Worm (Caenorhabditis elegans): ENCODE data around the gene Y105C5A.13.
"Not testable (repeated sequence)": the region's sequence is repeated elsewhere in the genome, so short reads cannot be mapped to it uniquely, and the experiment has no call there.

Y105C5A.13 gene

DNA sequence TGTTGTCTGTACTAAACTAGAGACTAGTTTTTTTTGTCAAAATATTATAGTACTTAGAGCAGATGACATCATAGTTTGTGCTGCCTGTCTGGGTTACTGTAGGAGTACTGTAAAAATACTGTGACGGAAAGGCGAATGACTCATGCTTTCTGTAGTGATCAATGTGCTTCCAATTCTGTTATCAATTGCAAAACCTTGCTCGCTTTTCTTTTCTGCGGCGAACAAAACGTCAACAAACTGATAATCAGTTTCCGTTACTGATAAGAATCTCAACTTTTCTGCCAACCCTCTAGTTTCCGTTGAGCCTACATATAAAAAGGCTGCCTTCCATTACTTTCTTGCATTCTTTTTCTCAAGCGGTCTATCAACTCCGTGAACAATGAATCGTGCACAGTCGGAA lies at the start of gene Y105C5A.13:
TSS of gene Y105C5A.13 (plus strand) at position 380 of the 400 bp plus-strand sequence.
- TF ChIP-seq ref-1 (GFP tag; conservative IDR thresholded peaks at IDR 0.05) (no peak), ztf-29 (GFP tag; IDR thresholded peaks at IDR 0.05) (no peak), med-1 (GFP tag; optimal IDR thresholded peaks at IDR 0.05; ENCODE audit: insufficient read depth) (no peak), klf-2 (GFP tag; conservative IDR thresholded peaks at IDR 0.05) (no peak), ztf-23 (GFP tag; IDR thresholded peaks at IDR 0.05) (no peak), flt-1 (GFP tag; IDR thresholded peaks at IDR 0.05) (no peak), tab-1 (GFP tag; IDR thresholded peaks at IDR 0.05) (no peak), T22C8.4 (GFP tag; IDR thresholded peaks at IDR 0.05) (no peak), cog-1 (tag; optimal IDR thresholded peaks at IDR 0.05) (no peak)

DNA sequence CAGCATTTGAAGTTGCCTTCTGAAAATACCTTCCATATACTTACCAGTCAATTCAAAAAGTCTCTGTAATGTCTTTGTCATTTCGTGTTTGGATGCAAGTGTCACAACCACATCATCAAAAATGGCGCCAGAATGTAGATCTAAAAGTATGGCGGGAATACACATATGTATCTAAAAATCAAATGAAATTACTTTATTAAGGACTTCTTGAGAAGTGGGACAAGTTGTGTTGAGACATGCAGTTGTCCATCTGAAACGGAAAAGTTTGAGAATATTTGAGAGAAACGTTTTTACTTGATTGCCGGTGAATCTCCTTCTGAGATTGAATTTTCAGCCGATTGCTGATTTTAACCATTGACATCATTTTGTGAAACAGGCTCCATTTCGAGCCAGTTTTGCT lies 49.1 kb upstream of the Y105C5A.13 start:
- TF ChIP-seq klf-2 (GFP tag; conservative IDR thresholded peaks at IDR 0.05) = no peak
- no peak for TF ChIP-seq ztf-23 (GFP tag; IDR thresholded peaks at IDR 0.05)
- no peak for TF ChIP-seq cog-1 (tag; optimal IDR thresholded peaks at IDR 0.05)
- no peak for TF ChIP-seq ref-1 (GFP tag; conservative IDR thresholded peaks at IDR 0.05)
- no peak for TF ChIP-seq flt-1 (GFP tag; IDR thresholded peaks at IDR 0.05)
- no peak for TF ChIP-seq ztf-29 (GFP tag; IDR thresholded peaks at IDR 0.05)
- no peak for TF ChIP-seq tab-1 (GFP tag; IDR thresholded peaks at IDR 0.05)
- no peak for TF ChIP-seq med-1 (GFP tag; optimal IDR thresholded peaks at IDR 0.05; ENCODE audit: insufficient read depth)
- TF ChIP-seq T22C8.4 (GFP tag; IDR thresholded peaks at IDR 0.05) = no peak

- no peak for TF ChIP-seq ref-1 (GFP tag; conservative IDR thresholded peaks at IDR 0.05)
- no peak for TF ChIP-seq ztf-29 (GFP tag; IDR thresholded peaks at IDR 0.05)
- TF ChIP-seq flt-1 (GFP tag; IDR thresholded peaks at IDR 0.05) = no peak
These were observed 48.0 kb upstream of the Y105C5A.13 start for ce11 chrIV:15593078-15593477.

DNA sequence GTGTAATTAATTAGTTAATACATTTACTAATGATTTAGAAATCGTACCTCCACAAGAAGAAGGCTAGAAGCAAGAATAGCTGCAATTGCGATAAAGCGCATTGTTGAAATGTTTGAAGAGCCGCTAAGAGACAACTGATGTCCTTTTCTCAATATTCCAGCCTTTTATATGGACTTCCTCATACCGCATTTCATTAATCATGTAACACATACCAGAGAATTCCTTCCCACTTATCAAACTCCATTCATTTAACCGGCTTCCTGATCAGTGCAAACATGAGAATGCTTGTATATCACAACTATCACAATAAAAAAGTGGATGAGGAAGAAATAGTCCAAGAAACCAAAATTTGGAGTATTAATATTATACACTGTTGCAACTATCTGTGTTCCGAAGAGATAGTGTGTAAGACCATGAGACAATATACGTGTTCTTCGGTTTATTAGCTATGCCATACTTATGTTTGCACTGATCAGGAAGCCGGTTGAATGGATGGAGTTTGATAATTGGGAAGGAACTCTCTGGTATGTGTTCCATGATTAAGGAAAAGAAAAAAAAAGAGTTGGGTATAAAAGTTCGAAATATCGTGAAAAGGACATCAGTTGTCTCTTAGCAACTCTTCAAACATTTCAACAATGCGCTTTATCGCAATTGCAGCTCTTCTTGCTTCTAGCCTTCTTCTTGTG lies 46.0 kb upstream of the Y105C5A.13 start, which contains the start of the genes pqn-78 and pqn-79:
TSS of gene pqn-78 (minus strand) at position 101 of the 686 bp plus-strand sequence.
TSS of gene pqn-79 (plus strand) at position 636 of the 686 bp plus-strand sequence.
- TF ChIP-seq ztf-29, T22C8.4, tab-1 (GFP tag; IDR thresholded peaks at IDR 0.05): not testable (repeated sequence)

ce11 chrIV:15604194-15604593 lies 36.8 kb upstream of the Y105C5A.13 start:
- TF ChIP-seq cog-1 (tag; optimal IDR thresholded peaks at IDR 0.05) = no peak
- TF ChIP-seq klf-2 (GFP tag; conservative IDR thresholded peaks at IDR 0.05) = no peak
- no peak for TF ChIP-seq tab-1 (GFP tag; IDR thresholded peaks at IDR 0.05)

- TF ChIP-seq flt-1 (GFP tag; IDR thresholded peaks at IDR 0.05) (no peak), ref-1 (GFP tag; conservative IDR thresholded peaks at IDR 0.05) (no peak), med-1 (GFP tag; optimal IDR thresholded peaks at IDR 0.05; ENCODE audit: insufficient read depth) (no peak), cog-1 (tag; optimal IDR thresholded peaks at IDR 0.05) (no peak), ztf-23 (GFP tag; IDR thresholded peaks at IDR 0.05) (no peak), ztf-29 (GFP tag; IDR thresholded peaks at IDR 0.05) (no peak), klf-2 (GFP tag; conservative IDR thresholded peaks at IDR 0.05) (no peak), T22C8.4 (GFP tag; IDR thresholded peaks at IDR 0.05) (no peak), tab-1 (GFP tag; IDR thresholded peaks at IDR 0.05) (no peak)
These were observed 34.6 kb upstream of the Y105C5A.13 start for ce11 chrIV:15606396-15606795.

DNA sequence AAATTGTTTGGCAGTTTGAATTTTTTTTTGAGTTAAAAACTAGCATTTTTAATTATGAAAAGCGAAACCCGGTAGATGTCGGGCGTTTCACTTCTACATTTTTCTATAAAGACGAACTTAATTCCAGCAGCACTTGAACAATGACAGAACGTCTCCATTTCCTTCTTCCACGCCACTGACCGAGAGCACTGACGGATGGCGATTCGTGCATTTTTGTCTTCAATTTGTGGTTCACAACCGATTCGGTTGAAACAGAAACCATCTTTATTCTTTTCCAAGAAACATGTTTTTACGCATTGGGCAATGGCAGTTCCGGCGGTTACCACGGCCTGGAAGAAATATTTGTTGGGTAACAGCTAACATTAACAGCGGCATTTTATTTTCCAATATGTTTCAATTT lies 27.9 kb upstream of the Y105C5A.13 start:
- TF ChIP-seq flt-1 (GFP tag; IDR thresholded peaks at IDR 0.05) = no peak
- no peak for TF ChIP-seq med-1 (GFP tag; optimal IDR thresholded peaks at IDR 0.05; ENCODE audit: insufficient read depth)
- TF ChIP-seq tab-1 (GFP tag; IDR thresholded peaks at IDR 0.05) = no peak
- no peak for TF ChIP-seq ztf-23 (GFP tag; IDR thresholded peaks at IDR 0.05)
- TF ChIP-seq klf-2 (GFP tag; conservative IDR thresholded peaks at IDR 0.05) = no peak
- no peak for TF ChIP-seq cog-1 (tag; optimal IDR thresholded peaks at IDR 0.05)
- TF ChIP-seq ztf-29 (GFP tag; IDR thresholded peaks at IDR 0.05) = no peak
- no peak for TF ChIP-seq ref-1 (GFP tag; conservative IDR thresholded peaks at IDR 0.05)
- TF ChIP-seq T22C8.4 (GFP tag; IDR thresholded peaks at IDR 0.05) = no peak

- TF ChIP-seq klf-2 (GFP tag; conservative IDR thresholded peaks at IDR 0.05) (no peak), med-1 (GFP tag; optimal IDR thresholded peaks at IDR 0.05; ENCODE audit: insufficient read depth) (no peak), ztf-23 (GFP tag; IDR thresholded peaks at IDR 0.05) (no peak), ref-1 (GFP tag; conservative IDR thresholded peaks at IDR 0.05) (no peak), cog-1 (tag; optimal IDR thresholded peaks at IDR 0.05) (no peak), T22C8.4 (GFP tag; IDR thresholded peaks at IDR 0.05) (no peak), flt-1 (GFP tag; IDR thresholded peaks at IDR 0.05) (no peak), tab-1 (GFP tag; IDR thresholded peaks at IDR 0.05) (no peak)
These were observed 24.1 kb upstream of the Y105C5A.13 start, which contains the start of gene Y105C5A.8 for ce11 chrIV:15616971-15617370. Gene Y105C5A.8, minus strand, starts transcription at chrIV:15617071.

ce11 chrIV:15617667-15618066 lies 23.4 kb upstream of the Y105C5A.13 start:
- no peak for TF ChIP-seq flt-1 (GFP tag; IDR thresholded peaks at IDR 0.05)
- no peak for TF ChIP-seq ztf-23 (GFP tag; IDR thresholded peaks at IDR 0.05)
- TF ChIP-seq klf-2 (GFP tag; conservative IDR thresholded peaks at IDR 0.05) = no peak
- no peak for TF ChIP-seq T22C8.4 (GFP tag; IDR thresholded peaks at IDR 0.05)
- TF ChIP-seq med-1 (GFP tag; optimal IDR thresholded peaks at IDR 0.05; ENCODE audit: insufficient read depth) = no peak
- TF ChIP-seq ref-1 (GFP tag; conservative IDR thresholded peaks at IDR 0.05) = no peak
- TF ChIP-seq tab-1 (GFP tag; IDR thresholded peaks at IDR 0.05) = no peak

ce11 chrIV:15631217-15631616 lies 9.8 kb upstream of the Y105C5A.13 start, which contains the start of gene Y105C5A.9:
Gene Y105C5A.9, plus strand, starts transcription at chrIV:15631517.
- TF ChIP-seq ztf-29 (GFP tag; IDR thresholded peaks at IDR 0.05) = no peak
- TF ChIP-seq flt-1 (GFP tag; IDR thresholded peaks at IDR 0.05) = no peak
- no peak for TF ChIP-seq ztf-23 (GFP tag; IDR thresholded peaks at IDR 0.05)
- TF ChIP-seq tab-1 (GFP tag; IDR thresholded peaks at IDR 0.05) = no peak
- TF ChIP-seq cog-1 (tag; optimal IDR thresholded peaks at IDR 0.05) = no peak
- no peak for TF ChIP-seq klf-2 (GFP tag; conservative IDR thresholded peaks at IDR 0.05)
- no peak for TF ChIP-seq ref-1 (GFP tag; conservative IDR thresholded peaks at IDR 0.05)
- TF ChIP-seq med-1 (GFP tag; optimal IDR thresholded peaks at IDR 0.05; ENCODE audit: insufficient read depth) = no peak
- TF ChIP-seq T22C8.4 (GFP tag; IDR thresholded peaks at IDR 0.05) = no peak
